Fruit fly (Drosophila melanogaster) whole organism, adult: Measurements from ENCODE around the gene CG42714.

ENCODE experiments used
- CG1620 ChIP-seq: fragments of 200-800 bp; sonication (Bioruptor generic); optimal IDR thresholded peaks from 2 replicates; lab custom pipeline; 2016; ENCODE audit warnings: missing biosample characterization, missing genetic modification characterization
- CG33017 ChIP-seq: fragments of 200-800 bp; sonication (Bioruptor generic); optimal IDR thresholded peaks from 2 replicates; lab custom pipeline; 2018; ENCODE audit warnings: missing biosample characterization, mild to moderate bottlenecking, missing genetic modification characterization, moderate library complexity
- CG5204 ChIP-seq: fragments of 200-800 bp; sonication (Bioruptor generic); optimal IDR thresholded peaks from 2 replicates; lab custom pipeline; 2016; ENCODE audit warnings: missing biosample characterization, missing genetic modification characterization
- Clk ChIP-seq: fragments of 200-800 bp; sonication (Bioruptor generic); optimal IDR thresholded peaks from 2 replicates; lab custom pipeline; 2017; ENCODE audit warnings: missing biosample characterization, missing genetic modification characterization
- Mnt ChIP-seq: fragments of 200-800 bp; sonication (Bioruptor generic); optimal IDR thresholded peaks from 2 replicates; lab custom pipeline; 2016; ENCODE audit warnings: missing biosample characterization, mild to moderate bottlenecking, missing genetic modification characterization
- ovo ChIP-seq: fragments of 200-800 bp; sonication (Bioruptor generic); optimal IDR thresholded peaks from 2 replicates; lab custom pipeline; 2016; ENCODE audit warnings: missing biosample characterization, missing genetic modification characterization

dm6 chr3L:6253730-6254129 lies 19.9 kb upstream of the CG42714 start:
- no peak for TF ChIP-seq CG1620
- peak; percentile 28 for TF ChIP-seq Mnt (GFP tag; lab: Kevin White, UChicago)
- TF ChIP-seq CG5204 (GFP tag; lab: Kevin White, UChicago): no peak
- no peak for TF ChIP-seq ovo (GFP tag; lab: Kevin White, UChicago)
- TF ChIP-seq Clk (GFP tag; lab: Kevin White, UChicago): no peak
- TF ChIP-seq CG33017 (tag; lab: Kevin White, UChicago): peak; percentile 18
